Worm (Caenorhabditis elegans) whole organism, young adult: ENCODE data around the gene eat-3.

Experiments
- B0019.2 ChIP-seq: fragments of 200-800 bp; sonication (Bioruptor generic); conservative IDR thresholded peaks from 2 replicates; pipeline ENCODE4 v1.3.6; 2022; ENCODE audit warnings: missing genetic modification reagents, missing genetic modification characterization, missing compliant biosample characterization
- B0035.1 ChIP-seq: sonication (generic microtip); optimal IDR thresholded peaks from 2 replicates; lab custom pipeline; 2016; ENCODE audit warnings: missing genetic modification characterization, mild to moderate bottlenecking, missing compliant biosample characterization, missing genotype, missing genetic modification reagents
- B0261.1 ChIP-seq: sonication (generic microtip); optimal IDR thresholded peaks from 2 replicates; lab custom pipeline; 2016; ENCODE audit warnings: mild to moderate bottlenecking, missing genetic modification characterization, moderate library complexity, missing compliant biosample characterization
- B0336.3 ChIP-seq: fragments of 200-800 bp; sonication (Bioruptor generic); IDR thresholded peaks from 2 replicates; pipeline ENCODE4 v1.3.6; 2022; ENCODE audit warnings: missing genetic modification characterization, missing compliant biosample characterization
- C06A6.2 ChIP-seq: fragments of 200-800 bp; sonication (Bioruptor generic); conservative IDR thresholded peaks from 2 replicates; pipeline ENCODE4 v1.3.6; 2022; ENCODE audit warnings: missing genetic modification characterization, missing compliant biosample characterization
- D2030.7 ChIP-seq: fragments of 200-800 bp; sonication (Bioruptor generic); IDR thresholded peaks from 2 replicates; pipeline ENCODE4 v1.3.6; 2022; ENCODE audit warnings: missing genetic modification reagents, missing genetic modification characterization, missing compliant biosample characterization
- F22D6.2 ChIP-seq: sonication (generic microtip); optimal IDR thresholded peaks from 2 replicates; lab custom pipeline; 2016; ENCODE audit warnings: mild to moderate bottlenecking, missing genetic modification characterization, missing compliant biosample characterization
- F23B12.7 ChIP-seq: sonication (generic microtip); optimal IDR thresholded peaks from 2 replicates; lab custom pipeline; 2017; ENCODE audit warnings: missing genetic modification characterization, mild to moderate bottlenecking, missing compliant biosample characterization, antibody characterized with exemption, moderate library complexity; ENCODE audit not compliant: insufficient read depth
- F39B2.1 ChIP-seq: fragments of 200-800 bp; sonication (Bioruptor generic); IDR thresholded peaks from 2 replicates; pipeline ENCODE4 v1.3.6; 2022; ENCODE audit warnings: missing genetic modification reagents, missing genetic modification characterization, missing compliant biosample characterization
- F49E8.2 ChIP-seq: sonication (generic microtip); optimal IDR thresholded peaks from 3 replicates; lab custom pipeline; 2017; ENCODE audit warnings: missing genetic modification characterization, mild to moderate bottlenecking, missing compliant biosample characterization, antibody characterized with exemption, moderate library complexity; ENCODE audit not compliant: insufficient read depth
- F52B5.7 ChIP-seq: sonication (generic microtip); optimal IDR thresholded peaks from 2 replicates; lab custom pipeline; 2016; ENCODE audit warnings: mild to moderate bottlenecking, missing genetic modification characterization, missing compliant biosample characterization
- F55B11.4 ChIP-seq: sonication (generic microtip); optimal IDR thresholded peaks from 2 replicates; lab custom pipeline; 2016; ENCODE audit warnings: missing compliant biosample characterization, missing genetic modification characterization, borderline replicate concordance; ENCODE audit not compliant: insufficient read depth
- F57A8.1 ChIP-seq: fragments of 200-800 bp; sonication (Bioruptor generic); optimal IDR thresholded peaks from 2 replicates; lab custom pipeline; 2018; ENCODE audit warnings: mild to moderate bottlenecking, missing genetic modification characterization, moderate library complexity, missing compliant biosample characterization
- K11D2.4 ChIP-seq: fragments of 200-800 bp; sonication (Bioruptor generic); IDR thresholded peaks from 2 replicates; pipeline ENCODE4 v1.3.6; 2022; ENCODE audit warnings: missing genetic modification reagents, missing genetic modification characterization, missing compliant biosample characterization
- T07F8.4 ChIP-seq: sonication (generic microtip); optimal IDR thresholded peaks from 2 replicates; lab custom pipeline; 2016; ENCODE audit warnings: mild to moderate bottlenecking, missing genetic modification characterization, moderate library complexity, missing compliant biosample characterization
- T26A5.8 ChIP-seq: sonication (generic microtip); optimal IDR thresholded peaks from 2 replicates; lab custom pipeline; 2016; ENCODE audit warnings: missing genetic modification characterization, missing compliant biosample characterization
- Y53F4B.3 ChIP-seq: fragments of 200-800 bp; sonication (Bioruptor generic); IDR thresholded peaks from 2 replicates; pipeline ENCODE4 v1.3.6; 2022; ENCODE audit warnings: missing genetic modification reagents, missing genetic modification characterization, missing compliant biosample characterization
- ZK185.1 ChIP-seq: sonication (generic microtip); optimal IDR thresholded peaks from 2 replicates; lab custom pipeline; 2016; ENCODE audit warnings: mild to moderate bottlenecking, missing genetic modification characterization, missing compliant biosample characterization; ENCODE audit not compliant: poor library complexity, severe bottlenecking
- akir-1 ChIP-seq: fragments of 200-800 bp; sonication (Bioruptor generic); optimal IDR thresholded peaks from 2 replicates; lab custom pipeline; 2018; ENCODE audit warnings: mild to moderate bottlenecking, missing genetic modification characterization, moderate library complexity, missing compliant biosample characterization
- aptf-3 ChIP-seq: fragments of 200-800 bp; sonication (Bioruptor generic); IDR thresholded peaks from 2 replicates; pipeline ENCODE4 v1.3.6; 2022; ENCODE audit warnings: missing genetic modification characterization, missing compliant biosample characterization
- attf-3 ChIP-seq: fragments of 200-800 bp; sonication (Bioruptor generic); conservative IDR thresholded peaks from 2 replicates; pipeline ENCODE4 v1.3.6; 2022; ENCODE audit warnings: missing genetic modification reagents, missing genetic modification characterization, missing compliant biosample characterization
- bed-1 ChIP-seq: fragments of 200-800 bp; sonication (Bioruptor generic); IDR thresholded peaks from 2 replicates; pipeline ENCODE4 v1.3.6; 2022; ENCODE audit warnings: missing genetic modification reagents, missing genetic modification characterization, missing compliant biosample characterization
- bed-2 ChIP-seq: fragments of 200-800 bp; sonication (Bioruptor generic); IDR thresholded peaks from 2 replicates; pipeline ENCODE4 v1.3.6; 2022; ENCODE audit warnings: missing genetic modification reagents, missing genetic modification characterization, missing compliant biosample characterization
- cebp-1 ChIP-seq, 2 experiments: fragments of 200-800 bp in 1 of 2; sonication (Bioruptor generic) in 1 of 2; sonication (generic microtip) in 1 of 2; IDR thresholded peaks in 1 of 2; optimal IDR thresholded peaks in 1 of 2; 2 replicates each; pipeline versions ENCODE4 v1.3.6 to Lab custom; 2017 to 2022; ENCODE audit warnings: missing compliant biosample characterization in 2 of 2, missing genetic modification characterization in 2 of 2, mild to moderate bottlenecking in 1 of 2, missing genetic modification reagents in 1 of 2, moderate library complexity in 1 of 2
- ceh-100 ChIP-seq: fragments of 200-800 bp; sonication (Bioruptor generic); IDR thresholded peaks from 2 replicates; pipeline ENCODE4 v1.3.6; 2022; ENCODE audit warnings: missing genetic modification reagents, missing genetic modification characterization, missing compliant biosample characterization
- ceh-40 ChIP-seq: fragments of 200-800 bp; sonication (Bioruptor generic); IDR thresholded peaks from 2 replicates; pipeline ENCODE4 v1.3.6; 2022; ENCODE audit warnings: missing genetic modification characterization, missing compliant biosample characterization
- ceh-91 ChIP-seq: fragments of 200-800 bp; sonication (Bioruptor generic); IDR thresholded peaks from 2 replicates; pipeline ENCODE4 v1.3.6; 2022; ENCODE audit warnings: missing genetic modification reagents, missing genetic modification characterization, missing compliant biosample characterization
- chd-7 ChIP-seq: sonication (generic microtip); optimal IDR thresholded peaks from 2 replicates; lab custom pipeline; 2016; ENCODE audit warnings: mild to moderate bottlenecking, missing genetic modification characterization, moderate library complexity, missing compliant biosample characterization
- dpff-1 ChIP-seq: sonication (generic microtip); optimal IDR thresholded peaks from 2 replicates; lab custom pipeline; 2017; ENCODE audit warnings: mild to moderate bottlenecking, missing genetic modification characterization, missing compliant biosample characterization
- dpl-1 ChIP-seq: fragments of 150-350 bp; optimal IDR thresholded peaks from 2 replicates; lab custom pipeline; 2014; ENCODE audit warnings: missing biosample characterization, missing genetic modification reagents, missing genetic modification characterization
- egl-44 ChIP-seq: fragments of 200-800 bp; sonication (Bioruptor generic); IDR thresholded peaks from 2 replicates; pipeline ENCODE4 v1.3.6; 2022; ENCODE audit warnings: missing genetic modification reagents, missing genetic modification characterization, missing compliant biosample characterization
- egrh-3 ChIP-seq: fragments of 200-800 bp; sonication (Bioruptor generic); IDR thresholded peaks from 2 replicates; pipeline ENCODE4 v1.3.6; 2022; ENCODE audit warnings: missing genetic modification reagents, missing genetic modification characterization, missing compliant biosample characterization
- hmg-20 ChIP-seq: fragments of 200-800 bp; sonication (Bioruptor generic); IDR thresholded peaks from 2 replicates; pipeline ENCODE4 v1.3.6; 2022; ENCODE audit warnings: missing genetic modification reagents, missing genetic modification characterization, missing compliant biosample characterization
- hrde-1 ChIP-seq: sonication (generic microtip); optimal IDR thresholded peaks from 2 replicates; lab custom pipeline; 2016; ENCODE audit warnings: missing genetic modification characterization, mild to moderate bottlenecking, missing compliant biosample characterization, moderate library complexity, missing genotype, missing genetic modification reagents, borderline replicate concordance
- lag-1 ChIP-seq: fragments of 200-800 bp; sonication (Bioruptor generic); IDR thresholded peaks from 2 replicates; pipeline ENCODE4 v1.3.6; 2022; ENCODE audit warnings: missing genetic modification reagents, missing genetic modification characterization, missing compliant biosample characterization
- let-526 ChIP-seq: fragments of 200-800 bp; sonication (Bioruptor generic); IDR thresholded peaks from 2 replicates; pipeline ENCODE4 v1.3.6; 2022; ENCODE audit warnings: missing genetic modification reagents, missing genetic modification characterization, missing compliant biosample characterization
- lsy-27 ChIP-seq: sonication (generic microtip); optimal IDR thresholded peaks from 2 replicates; lab custom pipeline; 2017; ENCODE audit warnings: missing genetic modification characterization, mild to moderate bottlenecking, missing compliant biosample characterization, antibody characterized with exemption, missing genotype, borderline replicate concordance; ENCODE audit not compliant: insufficient read depth
- mcd-1 ChIP-seq: fragments of 200-800 bp; sonication (Bioruptor generic); IDR thresholded peaks from 2 replicates; pipeline ENCODE4 v1.3.6; 2022; ENCODE audit warnings: missing genetic modification reagents, missing genetic modification characterization, missing compliant biosample characterization
- nhr-80 ChIP-seq: sonication (generic microtip); optimal IDR thresholded peaks from 2 replicates; lab custom pipeline; 2016; ENCODE audit warnings: missing genetic modification characterization, missing compliant biosample characterization
- sdz-38 ChIP-seq: sonication (generic microtip); optimal IDR thresholded peaks from 2 replicates; lab custom pipeline; 2016; ENCODE audit warnings: missing genotype, missing genetic modification characterization, missing compliant biosample characterization
- sea-2 ChIP-seq: fragments of 200-800 bp; sonication (Bioruptor generic); IDR thresholded peaks from 2 replicates; pipeline ENCODE4 v1.3.6; 2022; ENCODE audit warnings: missing genetic modification characterization, missing compliant biosample characterization
- snpc-4 ChIP-seq, 5 experiments: fragments of 150-350 bp in 1 of 5; sonication (generic microtip) in 4 of 5; optimal IDR thresholded peaks; 2 replicates each; lab custom pipeline; 2014 to 2018; ENCODE audit warnings: missing genetic modification characterization in 5 of 5, missing biosample characterization in 3 of 5, antibody characterized with exemption in 2 of 5, mild to moderate bottlenecking in 2 of 5, missing compliant biosample characterization in 2 of 5, missing genotype in 2 of 5, moderate library complexity in 2 of 5, missing genetic modification reagents in 1 of 5
- somi-1 ChIP-seq: fragments of 200-800 bp; sonication (Bioruptor generic); optimal IDR thresholded peaks from 2 replicates; lab custom pipeline; 2018; ENCODE audit warnings: mild to moderate bottlenecking, missing genetic modification characterization, missing compliant biosample characterization
- tbx-9 ChIP-seq: sonication (generic microtip); optimal IDR thresholded peaks from 2 replicates; lab custom pipeline; 2016; ENCODE audit warnings: borderline replicate concordance, missing genetic modification characterization, inconsistent platforms, missing compliant biosample characterization
- ztf-25 ChIP-seq: fragments of 200-800 bp; sonication (Bioruptor generic); IDR thresholded peaks from 2 replicates; pipeline ENCODE4 v1.3.6; 2022; ENCODE audit warnings: missing genetic modification reagents, missing genetic modification characterization, missing compliant biosample characterization
- ztf-28 ChIP-seq: fragments of 200-800 bp; sonication (Bioruptor generic); IDR thresholded peaks from 2 replicates; pipeline ENCODE4 v1.3.6; 2022; ENCODE audit warnings: missing genetic modification reagents, missing genetic modification characterization, missing compliant biosample characterization
- ztf-6 ChIP-seq: fragments of 200-800 bp; sonication (Bioruptor generic); IDR thresholded peaks from 2 replicates; pipeline ENCODE4 v1.3.6; 2022; ENCODE audit warnings: missing genetic modification reagents, missing genetic modification characterization, missing compliant biosample characterization

eat-3 gene

DNA sequence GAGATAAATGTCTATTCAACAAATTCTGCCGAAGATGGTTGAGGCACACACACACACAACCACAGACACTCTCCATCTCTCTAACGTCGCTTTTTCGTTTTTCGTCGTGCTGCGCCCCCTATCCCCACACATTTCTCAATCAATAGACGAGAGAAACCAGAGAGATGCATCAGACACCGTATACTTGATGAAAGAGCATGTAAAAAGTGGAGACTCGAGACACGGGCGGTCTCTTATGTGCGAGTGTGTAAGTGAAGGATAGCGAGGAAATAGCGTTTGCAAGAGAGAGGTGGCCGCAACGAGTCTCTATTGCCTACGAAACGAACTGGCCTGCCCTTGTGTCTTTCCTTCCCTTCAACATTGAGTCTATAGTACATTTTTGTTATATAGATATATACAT, 41.9 kb upstream of the eat-3 start (continued):
- TF ChIP-seq egrh-3 (GFP tag; lab: Robert Waterston, UW), result no peak
- no peak for TF ChIP-seq D2030.7 (GFP tag; lab: Robert Waterston, UW)
- TF ChIP-seq ceh-91 (GFP tag; lab: Robert Waterston, UW), result no peak
- no peak for TF ChIP-seq tbx-9 (tag; lab: Kevin White, UChicago)
- TF ChIP-seq T26A5.8 (tag; lab: Kevin White, UChicago), result no peak
- TF ChIP-seq attf-3 (GFP tag; lab: Robert Waterston, UW), result no peak
- no peak for TF ChIP-seq aptf-3
- TF ChIP-seq C06A6.2 (GFP tag; lab: Robert Waterston, UW), result peak; percentile 66
- TF ChIP-seq cebp-1 (GFP tag; IDR thresholded peaks at IDR 0.05; lab: Robert Waterston, UW), result peak; percentile 69
- TF ChIP-seq cebp-1 (tag; optimal IDR thresholded peaks at IDR 0.05; lab: Kevin White, UChicago), result peak; percentile 91
- no peak for TF ChIP-seq B0261.1 (tag; lab: Kevin White, UChicago)
- TF ChIP-seq sea-2 (GFP tag; lab: Robert Waterston, UW), result no peak
- TF ChIP-seq hmg-20, result no peak
- TF ChIP-seq T07F8.4 (tag; lab: Kevin White, UChicago), result no peak
- no peak for TF ChIP-seq lsy-27 (tag; lab: Kevin White, UChicago)
- 0 out of 2 replicates have a peak, but pooled peaks have one; percentile 67 for TF ChIP-seq egl-44 (GFP tag; lab: Robert Waterston, UW)
- TF ChIP-seq bed-1 (GFP tag; lab: Robert Waterston, UW), result no peak
- no peak for TF ChIP-seq ztf-28
- peak; percentile 87 for TF ChIP-seq ZK185.1 (tag; lab: Kevin White, UChicago)
- no peak for TF ChIP-seq F49E8.2 (tag; lab: Kevin White, UChicago)
- TF ChIP-seq F23B12.7 (tag; lab: Kevin White, UChicago), result no peak
- peak; percentile 84; the same call in 1 of the 2 replicates for TF ChIP-seq B0336.3 (GFP tag; lab: Robert Waterston, UW)
- TF ChIP-seq bed-2 (GFP tag; lab: Robert Waterston, UW), result no peak
- peak; percentile 73 for TF ChIP-seq somi-1 (GFP tag; lab: Kevin White, UChicago)
- peak; percentile 34 for TF ChIP-seq F22D6.2 (tag; lab: Kevin White, UChicago)
- no peak for TF ChIP-seq B0019.2 (GFP tag; lab: Robert Waterston, UW)
- TF ChIP-seq F52B5.7, result peak; percentile 42
- no peak for TF ChIP-seq ztf-25 (GFP tag; lab: Robert Waterston, UW)
- no peak for TF ChIP-seq let-526 (GFP tag; lab: Robert Waterston, UW)
- TF ChIP-seq hrde-1 (tag; lab: Kevin White, UChicago), result no peak
- no peak for TF ChIP-seq dpl-1 (GFP tag; lab: Kevin White, UChicago)
- TF ChIP-seq dpff-1 (tag; lab: Kevin White, UChicago), result no peak
- no peak for TF ChIP-seq F55B11.4
- no peak for TF ChIP-seq ceh-100 (GFP tag; lab: Robert Waterston, UW)
- TF ChIP-seq sdz-38 (tag; lab: Kevin White, UChicago), result no peak
- no peak for TF ChIP-seq Y53F4B.3 (GFP tag; lab: Robert Waterston, UW)
- TF ChIP-seq snpc-4 (GFP tag; optimal IDR thresholded peaks at IDR 0.05; lab: Kevin White, UChicago), result no peak
- TF ChIP-seq snpc-4 (tag; optimal IDR thresholded peaks at IDR 0.05; lab: Kevin White, UChicago), result peak; percentile 59 to 79 (median 70)
- peak; percentile 66 for TF ChIP-seq mcd-1 (GFP tag; lab: Robert Waterston, UW)
- TF ChIP-seq ceh-40, result no peak
- TF ChIP-seq F57A8.1 (GFP tag; lab: Kevin White, UChicago), result no peak
- peak; percentile 56 for TF ChIP-seq B0035.1
- TF ChIP-seq lag-1 (GFP tag; lab: Robert Waterston, UW), result no peak
- TF ChIP-seq nhr-80 (tag; lab: Kevin White, UChicago), result peak; percentile 98
- TF ChIP-seq chd-7 (tag; lab: Kevin White, UChicago), result peak; percentile 80
- TF ChIP-seq ztf-6 (GFP tag; lab: Robert Waterston, UW), result 0 out of 2 replicates have a peak, but pooled peaks have one; percentile 39
- no peak for TF ChIP-seq F39B2.1
- TF ChIP-seq akir-1 (GFP tag; lab: Kevin White, UChicago), result no peak
- peak; percentile 65; the same call in 1 of the 2 replicates for TF ChIP-seq K11D2.4 (GFP tag; lab: Robert Waterston, UW)
